Fruit fly (Drosophila melanogaster): Measurements from ENCODE around the gene Coq4.
A peak's percentile ranks its signal among the peaks of the same experiment; 100 is the strongest.

Gene Coq4

DNA sequence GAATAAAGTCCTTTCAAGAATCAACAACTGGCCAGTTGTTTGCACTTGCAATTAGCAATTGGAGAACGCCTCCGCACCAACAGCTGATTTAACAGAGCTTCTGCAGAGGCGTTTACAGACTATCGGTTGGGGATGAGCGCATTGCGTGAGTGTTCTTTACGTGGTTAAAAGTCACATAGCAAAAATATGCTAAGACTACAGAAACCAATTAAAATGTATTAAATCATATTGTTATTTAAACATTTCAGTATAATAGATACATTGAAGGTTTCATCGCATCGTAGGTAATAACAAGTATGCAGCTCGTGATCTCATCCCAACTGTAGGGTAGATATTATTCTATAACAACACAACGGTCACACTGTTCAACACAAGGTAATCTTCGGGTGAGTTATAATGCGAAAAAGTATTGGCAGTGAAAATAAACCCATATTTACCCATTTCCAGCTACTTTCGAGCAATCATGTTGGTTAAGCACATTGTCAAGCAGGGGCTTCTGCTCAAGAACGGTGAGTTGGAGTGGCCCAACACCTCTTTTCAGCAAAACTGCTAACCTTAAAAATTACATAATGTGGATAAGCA, 8.2 kb downstream of the Coq4 start, which contains the start of the genes Sec3 and COX7B (continued):
- TF ChIP-seq crp (GFP tag; optimal IDR thresholded peaks at IDR 0.05) (peak; percentile 51 to 95), bowl (GFP tag; IDR thresholded peaks at IDR 0.05) (no peak), unpg (GFP tag; optimal IDR thresholded peaks at IDR 0.05) (peak; percentile 63), dati (GFP tag; IDR thresholded peaks at IDR 0.05) (no peak), ara (GFP tag; IDR thresholded peaks at IDR 0.05) (peak; percentile 16; the same call in 1 of the 2 replicates), ab (GFP tag; optimal IDR thresholded peaks at IDR 0.05) (no peak), phol (tag; optimal IDR thresholded peaks at IDR 0.05) (peak; percentile 78), Deaf1 (tag; optimal IDR thresholded peaks at IDR 0.05) (peak; percentile 38), Fer1 (GFP tag; optimal IDR thresholded peaks at IDR 0.05) (peak; percentile 72), CG5953 (GFP tag; IDR thresholded peaks at IDR 0.05) (no peak), run (tag; optimal IDR thresholded peaks at IDR 0.05) (peak; percentile 5), vfl (GFP tag; optimal IDR thresholded peaks at IDR 0.05) (peak; percentile 40), gce (GFP tag; IDR thresholded peaks at IDR 0.05) (no peak), Nf-YC (tag; optimal IDR thresholded peaks at IDR 0.05) (peak; percentile 72), Scr (GFP tag; IDR thresholded peaks at IDR 0.05; ENCODE audit: partially characterized antibody) (peak; percentile 96), CG11695 (GFP tag; IDR thresholded peaks at IDR 0.05) (0 out of 3 replicates have a peak, but pooled peaks have one; percentile 14), slbo (GFP tag; IDR thresholded peaks at IDR 0.05) (peak; percentile 77), YL-1 (GFP tag; optimal IDR thresholded peaks at IDR 0.05) (peak; percentile 91), schlank (tag; optimal IDR thresholded peaks at IDR 0.05) (no peak), CG6813 (GFP tag; optimal IDR thresholded peaks at IDR 0.05) (no peak), CG3726 (GFP tag; IDR thresholded peaks at IDR 0.05) (no peak), dan (GFP tag; IDR thresholded peaks at IDR 0.05) (no peak), Spps (tag; optimal IDR thresholded peaks at IDR 0.05) (peak; percentile 25), Nf-YB (GFP tag; optimal IDR thresholded peaks at IDR 0.05) (peak; percentile 11), trh (GFP tag; optimal IDR thresholded peaks at IDR 0.05) (peak; percentile 25), dimm (GFP tag; IDR thresholded peaks at IDR 0.05) (no peak), HLH4C (GFP tag; IDR thresholded peaks at IDR 0.05; ENCODE audit: partially characterized antibody) (peak; percentile 84), CG3838 (GFP tag; optimal IDR thresholded peaks at IDR 0.05) (no peak), ERR (GFP tag; optimal IDR thresholded peaks at IDR 0.05) (peak; percentile 29), zfh2 (GFP tag; optimal IDR thresholded peaks at IDR 0.05) (peak; percentile 59), p53 (GFP tag; optimal IDR thresholded peaks at IDR 0.05) (no peak), CG13894 (tag; optimal IDR thresholded peaks at IDR 0.05) (peak; percentile 65), CG3995 (GFP tag; optimal IDR thresholded peaks at IDR 0.05) (peak; percentile 95), CG14441 (GFP tag; IDR thresholded peaks at IDR 0.05) (peak; percentile 50; the same call in 1 of the 2 replicates), Nf-YA (GFP tag; IDR thresholded peaks at IDR 0.05) (no peak), CG8478 (optimal IDR thresholded peaks at IDR 0.05) (no peak), Eip74EF (GFP tag; optimal IDR thresholded peaks at IDR 0.05) (peak in 1 of 2 experiments; percentile 15), NC2α (GFP tag; optimal IDR thresholded peaks at IDR 0.05) (no peak), luna (GFP tag; optimal IDR thresholded peaks at IDR 0.05) (no peak), CG13287 (GFP tag; IDR thresholded peaks at IDR 0.05; ENCODE audit: partially characterized antibody) (peak; percentile 98), tio (GFP tag; optimal IDR thresholded peaks at IDR 0.05) (peak; percentile 18), CG34376 (GFP tag; optimal IDR thresholded peaks at IDR 0.05) (peak; percentile 78), gt (GFP tag; IDR thresholded peaks at IDR 0.05) (no peak), lmd (GFP tag; IDR thresholded peaks at IDR 0.05) (peak; percentile 58; the same call in 1 of the 2 replicates), CG2678 (tag; optimal IDR thresholded peaks at IDR 0.05) (peak; percentile 74), corto (GFP tag; optimal IDR thresholded peaks at IDR 0.05) (peak; percentile 23), row (GFP tag; IDR thresholded peaks at IDR 0.05) (peak; percentile 93), CG15269 (tag; optimal IDR thresholded peaks at IDR 0.05) (peak; percentile 63), NK7.1 (GFP tag; optimal IDR thresholded peaks at IDR 0.05) (no peak), Lpt (GFP tag; optimal IDR thresholded peaks at IDR 0.05) (no peak), pita (GFP tag; optimal IDR thresholded peaks at IDR 0.05) (no peak)
